Fruit fly (Drosophila melanogaster) whole organism, adult: Measurements from ENCODE around the gene CG32812.
A peak's percentile ranks its signal among the peaks of the same experiment; 100 is the strongest.

Experiments
- CG11617 ChIP-seq: fragments of 200-800 bp; sonication (Bioruptor generic); optimal IDR thresholded peaks from 2 replicates; lab custom pipeline; 2017; ENCODE audit warnings: mild to moderate bottlenecking, missing biosample characterization, missing genetic modification reagents, missing genetic modification characterization
- CG12768 ChIP-seq: fragments of 200-800 bp; sonication (Bioruptor generic); optimal IDR thresholded peaks from 2 replicates; lab custom pipeline; 2017; ENCODE audit warnings: missing biosample characterization, missing genetic modification characterization, mild to moderate bottlenecking, moderate library complexity, missing genetic modification reagents
- CG14711 ChIP-seq: fragments of 200-800 bp; sonication (Bioruptor generic); optimal IDR thresholded peaks from 2 replicates; lab custom pipeline; 2018; ENCODE audit warnings: missing biosample characterization, mild to moderate bottlenecking, missing genetic modification characterization, moderate library complexity
- CG1620 ChIP-seq: fragments of 200-800 bp; sonication (Bioruptor generic); optimal IDR thresholded peaks from 2 replicates; lab custom pipeline; 2016; ENCODE audit warnings: missing biosample characterization, missing genetic modification characterization
- CG33017 ChIP-seq: fragments of 200-800 bp; sonication (Bioruptor generic); optimal IDR thresholded peaks from 2 replicates; lab custom pipeline; 2018; ENCODE audit warnings: missing biosample characterization, mild to moderate bottlenecking, missing genetic modification characterization, moderate library complexity
- CG5204 ChIP-seq: fragments of 200-800 bp; sonication (Bioruptor generic); optimal IDR thresholded peaks from 2 replicates; lab custom pipeline; 2016; ENCODE audit warnings: missing biosample characterization, missing genetic modification characterization
- CG7045 ChIP-seq: fragments of 200-800 bp; sonication (Bioruptor generic); optimal IDR thresholded peaks from 2 replicates; lab custom pipeline; 2017; ENCODE audit warnings: missing biosample characterization, mild to moderate bottlenecking, missing genetic modification characterization
- CG7101 ChIP-seq: fragments of 200-800 bp; sonication (Bioruptor generic); optimal IDR thresholded peaks from 2 replicates; lab custom pipeline; 2018; ENCODE audit warnings: missing biosample characterization, mild to moderate bottlenecking, missing genetic modification characterization, moderate library complexity
- Clk ChIP-seq: fragments of 200-800 bp; sonication (Bioruptor generic); optimal IDR thresholded peaks from 2 replicates; lab custom pipeline; 2017; ENCODE audit warnings: missing biosample characterization, missing genetic modification characterization
- Crg-1 ChIP-seq: fragments of 200-800 bp; sonication (Bioruptor generic); optimal IDR thresholded peaks from 2 replicates; lab custom pipeline; 2016; ENCODE audit warnings: missing biosample characterization, missing genetic modification characterization
- Hr96 ChIP-seq: fragments of 200-800 bp; sonication (Bioruptor generic); optimal IDR thresholded peaks from 2 replicates; lab custom pipeline; 2016; ENCODE audit warnings: missing biosample characterization, missing genetic modification characterization
- Mnt ChIP-seq: fragments of 200-800 bp; sonication (Bioruptor generic); optimal IDR thresholded peaks from 2 replicates; lab custom pipeline; 2016; ENCODE audit warnings: missing biosample characterization, mild to moderate bottlenecking, missing genetic modification characterization
- bab1 ChIP-seq: fragments of 200-800 bp; sonication (Bioruptor generic); optimal IDR thresholded peaks from 3 replicates; lab custom pipeline; 2019; ENCODE audit warnings: missing biosample characterization, mild to moderate bottlenecking, missing genetic modification characterization, moderate library complexity
- cic ChIP-seq: fragments of 200-800 bp; sonication (Bioruptor generic); optimal IDR thresholded peaks from 2 replicates; lab custom pipeline; 2017; ENCODE audit warnings: missing biosample characterization, mild to moderate bottlenecking, missing genetic modification characterization, moderate library complexity
- cnc ChIP-seq, 2 experiments: fragments of >200 bp; optimal IDR thresholded peaks; 2 replicates each; lab custom pipeline; 2017
- kay ChIP-seq: fragments of 200-800 bp; sonication (Bioruptor generic); peaks from one replicate; lab custom pipeline; 2016; ENCODE audit warnings: missing biosample characterization, missing genetic modification characterization, borderline replicate concordance
- ovo ChIP-seq: fragments of 200-800 bp; sonication (Bioruptor generic); optimal IDR thresholded peaks from 2 replicates; lab custom pipeline; 2016; ENCODE audit warnings: missing biosample characterization, missing genetic modification characterization
- pad ChIP-seq: fragments of 200-800 bp; sonication (Bioruptor generic); optimal IDR thresholded peaks from 3 replicates; lab custom pipeline; 2017; ENCODE audit warnings: missing biosample characterization, missing genetic modification characterization, mild to moderate bottlenecking, moderate library complexity, missing genetic modification reagents
- tj ChIP-seq: fragments of 200-800 bp; sonication (Bioruptor generic); optimal IDR thresholded peaks from 3 replicates; lab custom pipeline; 2017; ENCODE audit warnings: missing biosample characterization, mild to moderate bottlenecking, missing genetic modification characterization, moderate library complexity
- toe ChIP-seq: fragments of 200-800 bp; sonication (Bioruptor generic); optimal IDR thresholded peaks from 2 replicates; lab custom pipeline; 2016; ENCODE audit warnings: missing biosample characterization, missing genetic modification characterization

The CG32812 gene

DNA sequence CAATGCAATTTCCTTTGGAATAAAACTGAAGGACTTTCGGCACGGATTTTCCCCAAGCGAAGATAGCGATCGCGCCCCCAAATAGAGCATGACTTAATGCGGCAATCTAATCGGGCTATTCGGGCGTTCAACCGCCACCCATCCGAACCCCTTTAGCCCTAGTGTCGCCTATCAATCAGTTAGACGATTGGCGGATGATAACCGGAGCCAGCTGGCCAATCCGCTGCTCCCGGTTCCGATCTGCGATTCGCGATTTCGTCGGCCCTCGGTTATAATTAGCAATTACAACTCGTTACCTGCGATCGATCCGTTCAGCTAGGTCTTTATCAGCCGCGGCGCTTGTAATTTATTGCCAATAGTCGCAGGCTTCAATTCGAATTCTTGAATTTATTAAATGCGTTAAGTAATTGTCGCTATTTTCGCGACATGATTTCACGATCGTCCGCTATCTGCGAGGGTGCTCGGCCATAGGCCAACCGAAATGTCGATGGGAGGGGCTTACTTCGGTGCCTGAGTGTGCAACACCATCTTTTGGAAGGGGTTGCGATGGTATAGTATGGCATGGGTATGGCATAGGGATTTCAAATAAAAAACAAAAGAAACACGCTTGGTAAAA is 4.0 kb upstream of the CG32812 start:
- no peak for TF ChIP-seq toe
- no peak for TF ChIP-seq CG12768 (GFP tag; lab: Kevin White, UChicago)
- TF ChIP-seq ovo (GFP tag; lab: Kevin White, UChicago) = no peak
- no peak for TF ChIP-seq CG7045 (GFP tag; lab: Kevin White, UChicago)
- no peak for TF ChIP-seq tj (GFP tag; lab: Kevin White, UChicago)
- no peak for TF ChIP-seq Clk (GFP tag; lab: Kevin White, UChicago)
- no peak for TF ChIP-seq CG7101 (tag; lab: Kevin White, UChicago)

DNA sequence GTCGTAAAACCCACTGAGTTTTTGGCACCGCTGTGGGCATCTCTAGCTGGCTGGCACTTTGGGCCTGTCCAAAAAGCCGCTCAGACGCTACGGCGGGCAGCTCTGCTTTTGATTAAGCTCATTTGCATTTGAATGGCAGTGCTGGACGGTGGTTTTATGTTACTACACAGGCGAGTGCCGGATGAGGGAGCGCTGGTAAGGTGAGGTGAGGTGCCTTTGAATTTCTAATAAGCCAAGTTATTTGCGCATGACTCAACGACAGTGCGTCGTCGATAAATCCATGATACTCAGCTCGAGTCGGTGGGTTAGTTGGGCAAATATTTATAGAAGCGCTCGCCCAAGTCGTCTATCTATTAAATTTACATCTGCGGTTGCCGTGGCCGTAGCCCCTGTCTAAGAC is 2.9 kb upstream of the CG32812 start:
- TF ChIP-seq CG11617 = no peak
- no peak for TF ChIP-seq CG5204 (GFP tag; lab: Kevin White, UChicago)
- TF ChIP-seq ovo (GFP tag; lab: Kevin White, UChicago) = no peak
- no peak for TF ChIP-seq CG7045 (GFP tag; lab: Kevin White, UChicago)
- TF ChIP-seq kay = no peak
- TF ChIP-seq Clk (GFP tag; lab: Kevin White, UChicago) = no peak

DNA sequence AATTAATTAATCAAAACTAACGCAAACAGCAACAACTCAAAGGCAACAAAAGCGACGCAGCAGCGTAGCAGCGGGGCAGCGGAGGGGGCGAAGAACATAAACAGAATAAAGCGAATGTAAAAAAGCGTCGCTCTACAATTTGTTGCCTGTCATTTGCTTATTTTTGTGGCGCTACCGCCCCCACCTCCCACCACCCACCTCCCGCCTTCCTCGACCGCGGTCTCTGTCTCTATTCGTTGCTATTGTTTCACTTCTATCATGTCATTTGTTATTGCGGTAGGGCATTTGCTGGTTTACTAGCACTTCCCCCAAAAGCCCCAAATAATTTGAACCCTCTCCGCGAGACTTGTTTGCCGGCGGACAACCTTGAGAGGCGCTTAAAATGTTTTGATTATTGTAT is 1.8 kb upstream of the CG32812 start:
- TF ChIP-seq CG33017 (tag; lab: Kevin White, UChicago) (no peak), Crg-1 (GFP tag; lab: Kevin White, UChicago) (no peak), pad (GFP tag; lab: Kevin White, UChicago) (no peak), CG12768 (GFP tag; lab: Kevin White, UChicago) (no peak), Mnt (GFP tag; lab: Kevin White, UChicago) (no peak), ovo (GFP tag; lab: Kevin White, UChicago) (no peak), CG5204 (GFP tag; lab: Kevin White, UChicago) (no peak), tj (GFP tag; lab: Kevin White, UChicago) (no peak), Hr96 (GFP tag; lab: Kevin White, UChicago) (no peak), CG7045 (GFP tag; lab: Kevin White, UChicago) (no peak), cic (GFP tag; lab: Kevin White, UChicago) (no peak), CG1620 (no peak)

DNA sequence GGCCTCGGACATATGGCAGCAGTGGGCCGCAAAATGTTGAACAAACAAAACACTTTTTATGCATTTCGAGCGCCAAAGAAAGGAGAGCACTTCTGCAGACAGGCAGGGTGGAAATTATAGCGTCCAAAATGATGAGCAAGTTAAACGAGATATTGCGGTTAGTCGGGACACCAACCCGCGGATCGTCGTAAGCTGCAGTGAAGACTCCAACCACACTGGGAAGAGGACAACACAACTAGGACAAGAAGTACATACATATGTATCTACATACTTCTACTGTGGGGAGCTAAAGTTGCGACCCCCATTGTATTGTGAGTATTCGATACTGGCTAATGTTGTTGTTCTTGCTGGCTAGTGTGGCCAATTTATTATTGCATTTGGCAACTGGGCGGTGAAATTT is 954 bp upstream of the CG32812 start:
- TF ChIP-seq tj (GFP tag; lab: Kevin White, UChicago) (no peak), bab1 (no peak), Crg-1 (GFP tag; lab: Kevin White, UChicago) (no peak), CG7101 (tag; lab: Kevin White, UChicago) (no peak), CG12768 (GFP tag; lab: Kevin White, UChicago) (no peak), cnc (optimal IDR thresholded peaks at IDR 0.05; lab: Kevin White, UChicago) (no peak), CG1620 (no peak), Mnt (GFP tag; lab: Kevin White, UChicago) (no peak)

DNA sequence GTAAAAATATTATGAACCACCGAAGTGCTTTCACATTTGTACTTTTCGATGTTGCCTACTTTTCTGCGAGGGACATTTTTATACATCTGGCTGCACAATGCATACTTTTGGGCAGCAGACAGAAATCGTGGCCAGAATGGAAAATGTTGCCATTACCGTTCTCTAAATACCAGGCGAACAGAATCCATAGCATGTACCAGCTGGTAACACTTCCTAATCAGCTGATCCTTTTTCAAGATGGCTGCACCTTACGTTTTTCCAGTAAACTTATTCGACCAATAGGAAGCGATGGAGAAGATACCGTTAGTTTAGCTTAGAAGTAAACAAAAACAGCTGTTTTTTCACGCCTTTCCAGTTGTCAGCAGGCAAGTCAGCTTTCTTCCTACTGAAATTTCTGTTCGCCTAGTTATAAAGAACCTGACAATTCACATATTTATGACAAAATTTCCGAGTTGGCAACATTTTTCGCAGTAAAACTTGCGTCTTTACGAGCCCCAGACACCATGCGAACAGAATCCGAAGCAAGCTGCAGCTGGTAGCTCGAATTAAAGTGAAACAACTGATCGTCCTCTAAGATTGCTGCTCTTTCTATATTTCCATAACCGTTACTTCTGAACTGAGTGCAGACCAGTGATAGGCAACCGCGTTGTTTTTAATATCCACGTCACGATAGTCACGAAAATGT is 2.0 kb downstream of the CG32812 start:
- TF ChIP-seq bab1 (peak; percentile 69), pad (GFP tag; lab: Kevin White, UChicago) (peak; percentile 95), ovo (GFP tag; lab: Kevin White, UChicago) (peak; percentile 73), tj (GFP tag; lab: Kevin White, UChicago) (peak; percentile 13), Clk (GFP tag; lab: Kevin White, UChicago) (no peak)

DNA sequence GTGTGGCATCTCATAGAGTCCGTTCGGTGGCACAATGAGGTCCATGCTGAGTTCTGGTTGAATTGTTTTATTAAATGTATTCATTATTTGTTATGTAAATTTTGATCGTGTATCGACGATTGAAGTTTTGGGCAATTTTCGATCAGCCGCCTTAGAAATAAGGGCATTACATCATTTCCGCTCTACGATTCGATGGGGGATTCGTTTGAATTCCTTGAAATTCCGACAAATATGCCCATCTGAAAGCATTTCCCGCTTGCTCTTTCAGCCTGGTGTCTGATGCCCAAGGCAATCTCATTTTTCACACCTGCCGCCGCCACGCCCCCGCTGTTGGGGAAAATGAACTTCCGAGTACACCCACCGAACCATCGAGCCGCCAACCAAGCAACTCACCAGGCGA is 11.2 kb downstream of the CG32812 start, which contains the start of gene CG32811:
Gene CG32811 (minus strand): TSS at position 101 of the 400 bp plus-strand sequence.
- TF ChIP-seq CG7101 (tag; lab: Kevin White, UChicago) = no peak
- TF ChIP-seq toe = no peak
- no peak for TF ChIP-seq bab1
- TF ChIP-seq CG11617 = no peak
- no peak for TF ChIP-seq CG1620
- TF ChIP-seq CG5204 (GFP tag; lab: Kevin White, UChicago) = no peak
- no peak for TF ChIP-seq CG14711
- TF ChIP-seq pad (GFP tag; lab: Kevin White, UChicago) = no peak
- TF ChIP-seq ovo (GFP tag; lab: Kevin White, UChicago) = no peak
- TF ChIP-seq tj (GFP tag; lab: Kevin White, UChicago) = no peak
- no peak for TF ChIP-seq Hr96 (GFP tag; lab: Kevin White, UChicago)
- no peak for TF ChIP-seq CG33017 (tag; lab: Kevin White, UChicago)
- no peak for TF ChIP-seq Crg-1 (GFP tag; lab: Kevin White, UChicago)
- TF ChIP-seq Clk (GFP tag; lab: Kevin White, UChicago) = no peak
- TF ChIP-seq kay = no peak
- TF ChIP-seq Mnt (GFP tag; lab: Kevin White, UChicago) = no peak
- no peak for TF ChIP-seq cic (GFP tag; lab: Kevin White, UChicago)

DNA sequence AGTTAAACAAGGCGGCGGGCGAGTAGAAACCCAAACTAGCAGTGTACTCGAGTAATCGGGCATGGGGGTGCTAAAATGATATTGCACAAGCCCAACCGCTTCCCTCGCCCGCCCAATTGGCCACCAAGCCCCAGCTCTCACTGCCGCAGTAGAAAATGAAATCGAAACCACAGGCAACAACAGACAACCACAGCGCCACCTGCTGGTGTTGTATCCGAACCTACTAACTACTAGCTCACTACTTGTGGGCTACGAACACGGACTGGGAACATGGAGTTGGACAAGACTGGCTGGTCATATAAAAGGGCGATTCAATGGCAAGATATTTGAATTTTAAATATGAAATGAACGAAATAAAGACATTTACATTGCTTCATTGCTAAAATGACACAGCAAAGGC is 12.8 kb downstream of the CG32812 start:
- TF ChIP-seq ovo (GFP tag; lab: Kevin White, UChicago) (no peak), CG5204 (GFP tag; lab: Kevin White, UChicago) (no peak), CG7045 (GFP tag; lab: Kevin White, UChicago) (no peak), CG7101 (tag; lab: Kevin White, UChicago) (no peak), Hr96 (GFP tag; lab: Kevin White, UChicago) (no peak), bab1 (no peak), cnc (optimal IDR thresholded peaks at IDR 0.05; lab: Kevin White, UChicago) (no peak), Clk (GFP tag; lab: Kevin White, UChicago) (no peak), CG12768 (GFP tag; lab: Kevin White, UChicago) (no peak), CG14711 (no peak), kay (no peak), CG33017 (tag; lab: Kevin White, UChicago) (no peak), pad (GFP tag; lab: Kevin White, UChicago) (no peak), Mnt (GFP tag; lab: Kevin White, UChicago) (no peak), tj (GFP tag; lab: Kevin White, UChicago) (no peak), toe (no peak), cic (GFP tag; lab: Kevin White, UChicago) (no peak), CG11617 (no peak), CG1620 (no peak)
